Worm (Caenorhabditis elegans) whole organism, mixed stage, embryonic: ENCODE measurements around the gene semo-1.

Source experiments
- ces-1 ChIP-seq: fragments of 150-350 bp; optimal IDR thresholded peaks from 2 replicates; lab custom pipeline; 2014; ENCODE audit warnings: missing biosample characterization, missing genetic modification reagents, missing genetic modification characterization
- mep-1 ChIP-seq: fragments of 150-350 bp; optimal IDR thresholded peaks from 2 replicates; lab custom pipeline; 2017; ENCODE audit warnings: missing biosample characterization, missing genetic modification reagents, missing genetic modification characterization, inconsistent platforms
- unc-62 ChIP-seq: fragments of 150-350 bp; optimal IDR thresholded peaks from 2 replicates; lab custom pipeline; 2014; ENCODE audit warnings: missing biosample characterization, missing genetic modification reagents, missing genetic modification characterization
- ztf-11 ChIP-seq: fragments of 150-350 bp; optimal IDR thresholded peaks from 2 replicates; lab custom pipeline; 2014; ENCODE audit warnings: missing biosample characterization, missing genetic modification characterization

DNA sequence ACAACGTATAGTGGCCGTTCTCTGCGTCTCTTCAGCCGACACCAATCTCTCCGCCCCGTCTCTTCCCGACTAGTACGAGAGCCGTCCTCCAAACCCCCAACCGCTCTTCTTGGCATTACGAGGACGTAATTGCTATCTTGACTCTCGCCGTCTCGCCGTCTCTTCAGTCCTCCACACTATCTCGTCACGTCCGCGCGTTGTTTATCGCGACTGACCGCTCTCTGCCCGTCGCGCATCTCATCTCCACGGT lies 17.6 kb upstream of the semo-1 start:
- no peak for TF ChIP-seq ztf-11 (tag; lab: Kevin White, UChicago)
- TF ChIP-seq mep-1 = no peak
- no peak for TF ChIP-seq unc-62
- no peak for TF ChIP-seq ces-1
